Worm (Caenorhabditis elegans): Measurements from ENCODE around the gene elt-2.

ce11 chrX:10444705-10445104, 36.3 kb upstream of the elt-2 start, which contains the start of gene C39B10.4:
- TF ChIP-seq ztf-11 (tag; optimal IDR thresholded peaks at IDR 0.05) (no peak), blmp-1 (tag; optimal IDR thresholded peaks at IDR 0.05) (no peak), mep-1 (tag; optimal IDR thresholded peaks at IDR 0.05) (no peak), lin-32 (GFP tag; optimal IDR thresholded peaks at IDR 0.05) (no peak), hlh-1 (tag; optimal IDR thresholded peaks at IDR 0.05) (no peak), nhr-12 (tag; optimal IDR thresholded peaks at IDR 0.05) (no peak), unc-62 (GFP tag; optimal IDR thresholded peaks at IDR 0.05) (no peak), nhr-2 (tag; optimal IDR thresholded peaks at IDR 0.05) (no peak), ham-2 (GFP tag; optimal IDR thresholded peaks at IDR 0.05) (no peak)
